Worm (Caenorhabditis elegans) whole organism, midembryonic: ENCODE data around the gene unc-9.

Experiments used
- cog-1 ChIP-seq: sonication (generic microtip); optimal IDR thresholded peaks from 2 replicates; lab custom pipeline; 2016; ENCODE audit warnings: missing genetic modification characterization, missing compliant biosample characterization
- flt-1 ChIP-seq: fragments of 200-800 bp; sonication (Bioruptor generic); IDR thresholded peaks from 2 replicates; pipeline ENCODE4 v1.3.6; 2022; ENCODE audit warnings: missing genetic modification characterization, missing compliant biosample characterization
- med-1 ChIP-seq: sonication (generic microtip); optimal IDR thresholded peaks from 2 replicates; lab custom pipeline; 2017; ENCODE audit warnings: missing genetic modification characterization, mild to moderate bottlenecking, missing compliant biosample characterization, antibody characterized with exemption, missing genetic modification reagents; ENCODE audit not compliant: insufficient read depth
- ref-1 ChIP-seq: fragments of 200-800 bp; sonication (Bioruptor generic); conservative IDR thresholded peaks from 2 replicates; pipeline ENCODE4 v1.3.6; 2022; ENCODE audit warnings: missing genetic modification reagents, missing genetic modification characterization, missing compliant biosample characterization
- ztf-29 ChIP-seq: fragments of 200-800 bp; sonication (Bioruptor generic); IDR thresholded peaks from 2 replicates; pipeline ENCODE4 v1.3.6; 2022; ENCODE audit warnings: missing genetic modification reagents, missing genetic modification characterization, missing compliant biosample characterization

DNA sequence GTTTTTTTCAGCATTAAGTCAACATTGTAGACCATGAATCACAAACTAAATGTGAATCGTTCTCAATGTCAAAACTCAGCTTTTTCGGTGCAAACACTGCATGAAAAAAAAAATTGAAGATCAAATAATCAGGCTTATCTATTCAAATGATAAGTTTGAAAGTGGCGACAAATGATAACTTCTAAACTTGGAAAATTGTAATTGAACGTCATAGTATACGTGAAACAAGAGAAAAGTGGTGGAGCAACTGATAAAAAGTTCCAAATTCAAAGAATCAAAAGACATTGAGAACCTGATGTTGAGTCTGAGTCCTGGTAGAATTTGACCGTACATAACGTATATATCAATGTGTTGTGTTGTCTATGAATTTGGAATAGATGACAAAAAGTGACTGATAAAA is 38.4 kb upstream of the unc-9 start:
- TF ChIP-seq flt-1 (no peak), cog-1 (no peak), ztf-29 (GFP tag; lab: Robert Waterston, UW) (no peak), ref-1 (no peak), med-1 (GFP tag; lab: Kevin White, UChicago) (no peak)
